Worm (Caenorhabditis elegans) whole organism, L3 larva: ENCODE results near the gene F35F10.1.

Source experiments
- ZK546.5 ChIP-seq: sonication (generic microtip); optimal IDR thresholded peaks from 2 replicates; lab custom pipeline; 2017; ENCODE audit warnings: missing biosample characterization, missing genetic modification characterization
- aly-2 ChIP-seq: fragments of 150-350 bp; optimal IDR thresholded peaks from 2 replicates; lab custom pipeline; 2014; ENCODE audit warnings: missing biosample characterization, missing genetic modification characterization
- ama-1 ChIP-seq: fragments of 150-350 bp; optimal IDR thresholded peaks from 2 replicates; lab custom pipeline; 2018
- ceh-16 ChIP-seq: sonication (generic microtip); optimal IDR thresholded peaks from 2 replicates; lab custom pipeline; 2017; ENCODE audit warnings: missing biosample characterization, missing genetic modification characterization
- ceh-28 ChIP-seq: fragments of 150-350 bp; optimal IDR thresholded peaks from 2 replicates; lab custom pipeline; 2014; ENCODE audit warnings: missing biosample characterization, missing genetic modification reagents, missing genetic modification characterization
- ceh-82 ChIP-seq: fragments of 150-350 bp; optimal IDR thresholded peaks from 2 replicates; lab custom pipeline; 2014; ENCODE audit warnings: missing biosample characterization, missing genetic modification characterization
- egl-27 ChIP-seq: sonication (generic microtip); optimal IDR thresholded peaks from 4 replicates; lab custom pipeline; 2017; ENCODE audit warnings: missing biosample characterization, missing genetic modification reagents, missing genetic modification characterization
- egl-5 ChIP-seq: fragments of 150-350 bp; optimal IDR thresholded peaks from 2 replicates; lab custom pipeline; 2017; ENCODE audit warnings: missing biosample characterization, missing genetic modification reagents, missing genetic modification characterization, inconsistent platforms
- elt-2 ChIP-seq: sonication (generic microtip); optimal IDR thresholded peaks from 2 replicates; lab custom pipeline; 2016; ENCODE audit warnings: missing genetic modification reagents, mild to moderate bottlenecking, missing genetic modification characterization, missing compliant biosample characterization
- elt-3 ChIP-seq, 3 experiments: fragments of 150-350 bp in 1 of 3; sonication (generic microtip) in 2 of 3; optimal IDR thresholded peaks; 2 replicates in 2 of 3; 4 replicates in 1 of 3; lab custom pipeline; 2014 to 2017; ENCODE audit warnings: missing biosample characterization in 3 of 3, missing genetic modification characterization in 3 of 3
- eor-1 ChIP-seq, 2 experiments: fragments of 150-350 bp; optimal IDR thresholded peaks; 2 replicates each; lab custom pipeline; 2014 to 2018; ENCODE audit warnings: missing biosample characterization in 2 of 2, missing genetic modification characterization in 2 of 2
- fkh-10 ChIP-seq: sonication (generic microtip); optimal IDR thresholded peaks from 2 replicates; lab custom pipeline; 2017; ENCODE audit warnings: missing biosample characterization, missing genetic modification reagents, missing genetic modification characterization
- fkh-2 ChIP-seq: fragments of 150-350 bp; optimal IDR thresholded peaks from 2 replicates; lab custom pipeline; 2014; ENCODE audit warnings: missing biosample characterization, missing genetic modification reagents, missing genetic modification characterization
- hmg-11 ChIP-seq: sonication (generic microtip); optimal IDR thresholded peaks from 2 replicates; lab custom pipeline; 2016; ENCODE audit warnings: missing genetic modification characterization, missing compliant biosample characterization
- jun-1 ChIP-seq: fragments of 150-350 bp; optimal IDR thresholded peaks from 2 replicates; lab custom pipeline; 2014; ENCODE audit warnings: missing biosample characterization, missing genetic modification reagents, missing genetic modification characterization
- lin-15B ChIP-seq: fragments of 150-350 bp; optimal IDR thresholded peaks from 2 replicates; lab custom pipeline; 2014; ENCODE audit warnings: missing biosample characterization, missing genetic modification characterization
- lin-39 ChIP-seq: fragments of 150-350 bp; optimal IDR thresholded peaks from 2 replicates; lab custom pipeline; 2018; ENCODE audit warnings: missing biosample characterization, missing genetic modification reagents, missing genetic modification characterization
- lsy-12 ChIP-seq: sonication (generic microtip); optimal IDR thresholded peaks from 2 replicates; lab custom pipeline; 2016; ENCODE audit warnings: mild to moderate bottlenecking, missing genetic modification characterization, missing compliant biosample characterization
- mdl-1 ChIP-seq: fragments of 150-350 bp; optimal IDR thresholded peaks from 2 replicates; lab custom pipeline; 2014; ENCODE audit warnings: missing biosample characterization, missing genetic modification characterization
- mml-1 ChIP-seq: fragments of 150-350 bp; sonication (generic microtip); optimal IDR thresholded peaks from 3 replicates; lab custom pipeline; 2014; ENCODE audit warnings: missing biosample characterization, missing genetic modification characterization
- nfya-1 ChIP-seq: sonication (generic microtip); optimal IDR thresholded peaks from 2 replicates; lab custom pipeline; 2017; ENCODE audit warnings: missing genetic modification characterization, mild to moderate bottlenecking, missing compliant biosample characterization, antibody characterized with exemption, moderate library complexity; ENCODE audit not compliant: insufficient read depth
- nhr-11 ChIP-seq: fragments of 150-350 bp; optimal IDR thresholded peaks from 2 replicates; lab custom pipeline; 2014; ENCODE audit warnings: missing biosample characterization, missing genetic modification characterization
- nhr-12 ChIP-seq: fragments of 150-350 bp; optimal IDR thresholded peaks from 2 replicates; lab custom pipeline; 2014; ENCODE audit warnings: missing biosample characterization, missing genetic modification characterization
- nhr-23 ChIP-seq: fragments of 150-350 bp; optimal IDR thresholded peaks from 2 replicates; lab custom pipeline; 2014; ENCODE audit warnings: missing biosample characterization, missing genetic modification reagents, missing genetic modification characterization
- nhr-237 ChIP-seq: fragments of 150-350 bp; optimal IDR thresholded peaks from 2 replicates; lab custom pipeline; 2014; ENCODE audit warnings: missing biosample characterization, missing genetic modification characterization
- nhr-28 ChIP-seq: fragments of 150-350 bp; optimal IDR thresholded peaks from 2 replicates; lab custom pipeline; 2014; ENCODE audit warnings: missing biosample characterization, missing genetic modification characterization
- nhr-43 ChIP-seq: sonication (generic microtip); optimal IDR thresholded peaks from 2 replicates; lab custom pipeline; 2016; ENCODE audit warnings: mild to moderate bottlenecking, missing genetic modification characterization, missing compliant biosample characterization; ENCODE audit not compliant: poor library complexity, severe bottlenecking
- nhr-76 ChIP-seq: fragments of 150-350 bp; sonication (generic microtip); optimal IDR thresholded peaks from 5 replicates; lab custom pipeline; 2014; ENCODE audit warnings: missing biosample characterization, missing genetic modification characterization
- pha-4 ChIP-seq: fragments of 150-350 bp; optimal IDR thresholded peaks from 2 replicates; lab custom pipeline; 2014; ENCODE audit warnings: missing biosample characterization, missing genetic modification reagents, missing genetic modification characterization
- sea-2 ChIP-seq: fragments of 150-350 bp; sonication (generic microtip); optimal IDR thresholded peaks from 4 replicates; lab custom pipeline; 2014; ENCODE audit warnings: missing biosample characterization, missing genetic modification reagents, missing genetic modification characterization
- snpc-4 ChIP-seq: fragments of 150-350 bp; optimal IDR thresholded peaks from 2 replicates; lab custom pipeline; 2014; ENCODE audit warnings: missing biosample characterization, missing genetic modification characterization
- tbx-2 ChIP-seq: sonication (generic microtip); optimal IDR thresholded peaks from 2 replicates; lab custom pipeline; 2016; ENCODE audit warnings: mild to moderate bottlenecking, missing genetic modification characterization, missing compliant biosample characterization
- unc-39 ChIP-seq: sonication (generic microtip); optimal IDR thresholded peaks from 4 replicates; lab custom pipeline; 2017; ENCODE audit warnings: missing biosample characterization, missing genetic modification characterization
- zag-1 ChIP-seq: fragments of 150-350 bp; optimal IDR thresholded peaks from 2 replicates; lab custom pipeline; 2014; ENCODE audit warnings: missing biosample characterization, missing genetic modification characterization
- ztf-11 ChIP-seq: fragments of 150-350 bp; optimal IDR thresholded peaks from 2 replicates; lab custom pipeline; 2014; ENCODE audit warnings: missing biosample characterization, missing genetic modification characterization
- ztf-4 ChIP-seq: fragments of 150-350 bp; optimal IDR thresholded peaks from 2 replicates; lab custom pipeline; 2014; ENCODE audit warnings: missing biosample characterization, missing genetic modification characterization

F35F10.1 gene

DNA sequence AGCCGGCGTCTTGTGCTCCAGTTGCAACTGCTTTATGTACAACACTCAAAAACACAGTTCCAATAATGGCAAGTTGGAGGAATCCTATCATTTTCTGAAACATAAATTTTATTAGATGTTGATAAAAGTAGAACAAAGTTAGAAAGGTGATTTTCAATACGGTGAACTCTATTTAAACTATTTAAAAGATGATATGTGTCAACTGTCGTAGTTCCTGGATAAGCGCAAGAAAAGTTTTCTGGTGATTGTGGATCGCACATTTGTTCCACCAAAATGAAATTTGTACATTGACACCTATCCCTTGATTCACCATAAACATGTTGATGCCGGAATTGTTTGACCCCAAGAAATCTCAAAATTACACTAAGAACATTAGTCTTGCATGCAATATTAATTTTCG lies 15.9 kb downstream of the F35F10.1 start, which contains the start of gene C17B7.9:
Gene C17B7.9 (minus strand): TSS at position 101 of the 400 bp plus-strand sequence.
- TF ChIP-seq mml-1, result no peak
- no peak for TF ChIP-seq sea-2 (GFP tag; lab: Kevin White, UChicago)
- TF ChIP-seq nhr-11 (tag; lab: Kevin White, UChicago), result no peak
- TF ChIP-seq ama-1, result no peak
- TF ChIP-seq ztf-4 (tag; lab: Kevin White, UChicago), result no peak
- TF ChIP-seq pha-4, result no peak
- TF ChIP-seq elt-3 (tag; optimal IDR thresholded peaks at IDR 0.05; lab: Kevin White, UChicago), result no peak
- TF ChIP-seq ceh-28 (tag; lab: Kevin White, UChicago), result no peak
- TF ChIP-seq tbx-2 (tag; lab: Kevin White, UChicago), result no peak
- no peak for TF ChIP-seq ztf-11 (tag; lab: Kevin White, UChicago)
- TF ChIP-seq unc-39 (tag; lab: Kevin White, UChicago), result no peak
- TF ChIP-seq elt-2, result no peak
- no peak for TF ChIP-seq snpc-4 (tag; lab: Kevin White, UChicago)

- TF ChIP-seq mdl-1, result no peak
- TF ChIP-seq aly-2 (tag; lab: Kevin White, UChicago), result no peak
- no peak for TF ChIP-seq nhr-76 (tag; lab: Kevin White, UChicago)
- TF ChIP-seq mml-1, result no peak
- no peak for TF ChIP-seq fkh-10 (GFP tag; lab: Kevin White, UChicago)
- TF ChIP-seq nhr-237 (tag; lab: Kevin White, UChicago), result no peak
- TF ChIP-seq nhr-11 (tag; lab: Kevin White, UChicago), result no peak
- no peak for TF ChIP-seq lin-15B (tag; lab: Kevin White, UChicago)
- no peak for TF ChIP-seq jun-1 (tag; lab: Kevin White, UChicago)
- no peak for TF ChIP-seq lsy-12 (tag; lab: Kevin White, UChicago)
- TF ChIP-seq unc-39 (tag; lab: Kevin White, UChicago), result no peak
- TF ChIP-seq ama-1, result no peak
- TF ChIP-seq ZK546.5 (tag; lab: Kevin White, UChicago), result no peak
- TF ChIP-seq nhr-43 (tag; lab: Kevin White, UChicago), result no peak
- no peak for TF ChIP-seq zag-1 (tag; lab: Kevin White, UChicago)
- no peak for TF ChIP-seq ceh-82 (tag; lab: Kevin White, UChicago)
- TF ChIP-seq lin-39 (tag; lab: Kevin White, UChicago), result no peak
- TF ChIP-seq ceh-16 (tag; lab: Kevin White, UChicago), result no peak
These were observed 17.2 kb downstream of the F35F10.1 start, which contains the start of gene C17B7.5 for ce11 chrV:3333334-3333733. Gene C17B7.5 (plus strand): TSS chrV:3333634.

ce11 chrV:3339009-3339408 lies 22.9 kb downstream of the F35F10.1 start, which contains the start of gene C17B7.4:
Gene C17B7.4 (plus strand): TSS chrV:3339309.
- TF ChIP-seq unc-39 (tag; lab: Kevin White, UChicago), result no peak
- no peak for TF ChIP-seq nhr-12 (tag; lab: Kevin White, UChicago)
- TF ChIP-seq nhr-28 (tag; lab: Kevin White, UChicago), result no peak
- no peak for TF ChIP-seq eor-1 (tag; optimal IDR thresholded peaks at IDR 0.05; lab: Kevin White, UChicago)
- TF ChIP-seq fkh-2, result no peak
- no peak for TF ChIP-seq nhr-76 (tag; lab: Kevin White, UChicago)
- TF ChIP-seq aly-2 (tag; lab: Kevin White, UChicago), result no peak
- no peak for TF ChIP-seq ztf-11 (tag; lab: Kevin White, UChicago)
- TF ChIP-seq fkh-10 (GFP tag; lab: Kevin White, UChicago), result no peak
- TF ChIP-seq egl-5 (tag; lab: Kevin White, UChicago), result no peak
- no peak for TF ChIP-seq nhr-23

- TF ChIP-seq hmg-11 (tag; lab: Kevin White, UChicago) (no peak), nfya-1 (no peak), egl-27 (no peak), ama-1 (no peak), ceh-16 (tag; lab: Kevin White, UChicago) (no peak), ztf-4 (tag; lab: Kevin White, UChicago) (no peak), nhr-237 (tag; lab: Kevin White, UChicago) (no peak), lsy-12 (tag; lab: Kevin White, UChicago) (no peak)
- TF ChIP-seq, all 47 proteins: peak for 0
These were observed 25.8 kb downstream of the F35F10.1 start, which contains the start of gene C17B7.10 for ce11 chrV:3341906-3342305. Gene C17B7.10 (minus strand): TSS chrV:3342006.
